Worm (Caenorhabditis elegans) whole organism, L4 larva: Measurements from ENCODE around the gene F47D2.11.
"Not testable (repeated sequence)": the region's sequence is repeated elsewhere in the genome, so short reads cannot be mapped to it uniquely, and the experiment has no call there.

Source experiments
- D1046.2 ChIP-seq: fragments of 200-800 bp; sonication (Bioruptor generic); IDR thresholded peaks from 2 replicates; pipeline ENCODE4 v1.3.6; 2022; ENCODE audit warnings: missing genetic modification characterization, missing compliant biosample characterization
- ceh-44 ChIP-seq: fragments of 200-800 bp; sonication (Bioruptor generic); IDR thresholded peaks from 2 replicates; pipeline ENCODE4 v1.3.6; 2022; ENCODE audit warnings: missing genetic modification reagents, missing genetic modification characterization, missing compliant biosample characterization
- ces-1 ChIP-seq: fragments of 150-350 bp; sonication (generic microtip); optimal IDR thresholded peaks from 4 replicates; lab custom pipeline; 2014; ENCODE audit warnings: missing biosample characterization, missing genetic modification reagents, missing genetic modification characterization
- nhr-237 ChIP-seq: sonication (generic microtip); optimal IDR thresholded peaks from 2 replicates; lab custom pipeline; 2017; ENCODE audit warnings: missing biosample characterization, missing genetic modification characterization
- unc-130 ChIP-seq: sonication (generic microtip); optimal IDR thresholded peaks from 2 replicates; lab custom pipeline; 2016; ENCODE audit warnings: missing genetic modification reagents, missing genetic modification characterization, missing compliant biosample characterization

DNA sequence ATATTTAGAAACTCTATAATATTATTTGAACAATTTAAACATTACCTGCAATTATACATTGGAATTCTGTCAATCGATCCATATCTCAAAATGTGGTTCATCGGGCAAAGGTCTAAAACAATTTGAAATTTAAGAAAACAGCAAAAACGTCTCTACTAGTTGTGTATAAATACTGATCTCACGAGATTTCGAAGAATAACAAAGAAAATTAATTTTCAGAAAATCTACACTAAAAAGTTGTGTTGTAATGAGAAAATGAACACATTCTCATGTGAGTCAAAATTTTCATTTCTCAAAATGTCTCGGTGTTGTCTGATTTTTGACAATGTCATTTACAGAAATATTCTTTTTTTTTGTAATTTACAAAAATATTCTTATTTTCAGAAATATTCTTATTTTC is 27.6 kb downstream of the F47D2.11 start, which contains the start of gene srt-36:
- TF ChIP-seq nhr-237 (tag; lab: Kevin White, UChicago); D1046.2 (GFP tag; lab: Robert Waterston, UW); unc-130 (GFP tag; lab: Kevin White, UChicago); ces-1 (GFP tag; lab: Kevin White, UChicago); ceh-44: not testable (repeated sequence)
